Fruit fly (Drosophila melanogaster) whole organism, embryonic: ENCODE measurements around the gene p115.

Experiments used
- Aef1 ChIP-seq: fragments of 200-800 bp; sonication (Bioruptor generic); IDR thresholded peaks from 3 replicates; pipeline ENCODE4 v1.3.6; 2022; ENCODE audit warnings: missing biosample characterization, missing genetic modification characterization
- B-H2 ChIP-seq: fragments of 200-800 bp; sonication (Bioruptor generic); optimal IDR thresholded peaks from 2 replicates; lab custom pipeline; 2018; ENCODE audit warnings: missing biosample characterization, mild to moderate bottlenecking, missing genetic modification characterization
- C15 ChIP-seq: fragments of 200-800 bp; sonication (Bioruptor generic); IDR thresholded peaks from 3 replicates; pipeline ENCODE4 v1.3.6; 2022; ENCODE audit warnings: missing biosample characterization, missing genetic modification characterization
- CG10979 ChIP-seq: fragments of 200-800 bp; sonication (Bioruptor generic); optimal IDR thresholded peaks from 2 replicates; lab custom pipeline; 2018; ENCODE audit warnings: missing biosample characterization, mild to moderate bottlenecking, missing genetic modification characterization, moderate library complexity
- CG12391 ChIP-seq: fragments of 200-800 bp; sonication (Bioruptor generic); optimal IDR thresholded peaks from 3 replicates; lab custom pipeline; 2018; ENCODE audit warnings: missing biosample characterization, mild to moderate bottlenecking, missing genetic modification characterization, moderate library complexity
- CG13424 ChIP-seq: fragments of 200-800 bp; sonication (Bioruptor generic); optimal IDR thresholded peaks from 2 replicates; lab custom pipeline; 2019; ENCODE audit warnings: missing biosample characterization, mild to moderate bottlenecking, missing genetic modification characterization, moderate library complexity
- CG14441 ChIP-seq: fragments of 200-800 bp; sonication (Bioruptor generic); IDR thresholded peaks from 2 replicates; pipeline ENCODE4 v1.3.6; 2022; ENCODE audit warnings: missing biosample characterization, missing genetic modification characterization
- CG14965 ChIP-seq: fragments of 200-800 bp; sonication (Bioruptor generic); optimal IDR thresholded peaks from 2 replicates; lab custom pipeline; 2016; ENCODE audit warnings: missing biosample characterization, missing genetic modification characterization, borderline replicate concordance
- CG15011 ChIP-seq: fragments of 200-800 bp; sonication (Bioruptor generic); optimal IDR thresholded peaks from 3 replicates; lab custom pipeline; 2018; ENCODE audit warnings: missing biosample characterization, mild to moderate bottlenecking, missing genetic modification characterization
- CG17186 ChIP-seq: fragments of 200-800 bp; sonication (Bioruptor generic); optimal IDR thresholded peaks from 3 replicates; lab custom pipeline; 2017; ENCODE audit warnings: missing biosample characterization, missing genetic modification reagents, missing genetic modification characterization
- CG18476 ChIP-seq: fragments of 200-800 bp; sonication (Bioruptor generic); optimal IDR thresholded peaks from 2 replicates; lab custom pipeline; 2016; ENCODE audit warnings: missing biosample characterization, mild to moderate bottlenecking, missing genetic modification characterization
- CG2199 ChIP-seq: fragments of 200-800 bp; sonication (Bioruptor generic); IDR thresholded peaks from 3 replicates; pipeline ENCODE4 v1.3.6; 2022; ENCODE audit warnings: missing biosample characterization, missing genetic modification characterization
- CG2875 ChIP-seq: fragments of 200-800 bp; sonication (Bioruptor generic); optimal IDR thresholded peaks from 2 replicates; lab custom pipeline; 2017; ENCODE audit warnings: missing biosample characterization, mild to moderate bottlenecking, missing genetic modification characterization, missing genetic modification reagents
- CG30403 ChIP-seq: fragments of 200-800 bp; sonication (Bioruptor generic); optimal IDR thresholded peaks from 3 replicates; lab custom pipeline; 2016; ENCODE audit warnings: missing biosample characterization, missing genetic modification characterization
- CG32772 ChIP-seq: fragments of 200-800 bp; sonication (Bioruptor generic); IDR thresholded peaks from 2 replicates; pipeline ENCODE4 v1.3.6; 2022; ENCODE audit warnings: missing biosample characterization, missing genetic modification characterization
- CG3407 ChIP-seq: fragments of 200-800 bp; sonication (Bioruptor generic); optimal IDR thresholded peaks from 2 replicates; lab custom pipeline; 2018; ENCODE audit warnings: missing biosample characterization, mild to moderate bottlenecking, missing genetic modification characterization
- CG43689 ChIP-seq: fragments of 200-800 bp; sonication (Bioruptor generic); IDR thresholded peaks from 2 replicates; pipeline ENCODE4 v1.3.6; 2022; ENCODE audit warnings: missing biosample characterization, missing genetic modification characterization
- CG4854 ChIP-seq: fragments of 200-800 bp; sonication (Bioruptor generic); optimal IDR thresholded peaks from 2 replicates; lab custom pipeline; 2016; ENCODE audit warnings: missing biosample characterization, missing genetic modification characterization, inconsistent platforms
- CG5180 ChIP-seq: fragments of 200-800 bp; sonication (Bioruptor generic); optimal IDR thresholded peaks from 3 replicates; lab custom pipeline; 2017; ENCODE audit warnings: missing biosample characterization, missing genetic modification characterization, mild to moderate bottlenecking, moderate library complexity, missing genetic modification reagents
- CG5953 ChIP-seq: fragments of 200-800 bp; sonication (Bioruptor generic); IDR thresholded peaks from 2 replicates; pipeline ENCODE4 v1.3.6; 2022; ENCODE audit warnings: missing biosample characterization, missing genetic modification characterization
- CG6254 ChIP-seq: fragments of 200-800 bp; sonication (Bioruptor generic); optimal IDR thresholded peaks from 3 replicates; lab custom pipeline; 2017; ENCODE audit warnings: mild to moderate bottlenecking, missing biosample characterization, missing genetic modification reagents, missing genetic modification characterization
- CG7372 ChIP-seq: fragments of 200-800 bp; sonication (Bioruptor generic); IDR thresholded peaks from 2 replicates; pipeline ENCODE4 v1.3.6; 2022; ENCODE audit warnings: missing biosample characterization, missing genetic modification characterization
- CG7556 ChIP-seq: fragments of 200-800 bp; sonication (Bioruptor generic); optimal IDR thresholded peaks from 2 replicates; lab custom pipeline; 2017; ENCODE audit warnings: missing biosample characterization, mild to moderate bottlenecking, missing genetic modification characterization
- Doc3 ChIP-seq: fragments of 200-800 bp; sonication (Bioruptor generic); IDR thresholded peaks from 3 replicates; pipeline ENCODE4 v1.3.6; 2022; ENCODE audit warnings: missing biosample characterization, missing genetic modification characterization; ENCODE audit not compliant: partially characterized antibody
- Gsc ChIP-seq: fragments of 200-800 bp; sonication (Bioruptor generic); IDR thresholded peaks from 2 replicates; pipeline ENCODE4 v1.3.6; 2022; ENCODE audit warnings: missing biosample characterization, missing genetic modification characterization
- Hmr ChIP-seq: fragments of 200-800 bp; sonication (Bioruptor generic); optimal IDR thresholded peaks from 3 replicates; lab custom pipeline; 2017; ENCODE audit warnings: mild to moderate bottlenecking, missing biosample characterization, missing genetic modification reagents, missing genetic modification characterization
- Hr51 ChIP-seq, 2 experiments: fragments of 200-800 bp; sonication (Bioruptor generic); optimal IDR thresholded peaks; 2 replicates in 1 of 2; 3 replicates in 1 of 2; lab custom pipeline; 2016 to 2018; ENCODE audit warnings: missing biosample characterization in 2 of 2, missing genetic modification characterization in 2 of 2, mild to moderate bottlenecking in 1 of 2, moderate library complexity in 1 of 2
- Hsf ChIP-seq: fragments of 200-800 bp; sonication (Bioruptor generic); optimal IDR thresholded peaks from 3 replicates; lab custom pipeline; 2016; ENCODE audit warnings: missing biosample characterization, missing genetic modification characterization
- MBD-R2 ChIP-seq: fragments of 200-800 bp; sonication (Bioruptor generic); IDR thresholded peaks from 2 replicates; pipeline ENCODE4 v1.3.6; 2022; ENCODE audit warnings: missing biosample characterization, missing genetic modification characterization
- Neu2 ChIP-seq: fragments of 200-800 bp; sonication (Bioruptor generic); optimal IDR thresholded peaks from 3 replicates; lab custom pipeline; 2016; ENCODE audit warnings: missing biosample characterization, missing genetic modification characterization, borderline replicate concordance
- Nf-YA ChIP-seq: fragments of 200-800 bp; sonication (Bioruptor generic); IDR thresholded peaks from 2 replicates; pipeline ENCODE4 v1.3.6; 2022; ENCODE audit warnings: missing biosample characterization, missing genetic modification characterization
- PHDP ChIP-seq: fragments of 200-800 bp; sonication (Bioruptor generic); optimal IDR thresholded peaks from 3 replicates; lab custom pipeline; 2018; ENCODE audit warnings: missing biosample characterization, mild to moderate bottlenecking, missing genetic modification characterization, moderate library complexity
- Sox102F ChIP-seq: fragments of 200-800 bp; sonication (Bioruptor generic); optimal IDR thresholded peaks from 2 replicates; lab custom pipeline; 2018; ENCODE audit warnings: missing biosample characterization, mild to moderate bottlenecking, missing genetic modification characterization, moderate library complexity
- Tbp ChIP-seq: fragments of >200 bp; optimal IDR thresholded peaks from 2 replicates; lab custom pipeline; 2018; ENCODE audit warnings: missing biosample characterization, missing genetic modification characterization
- bcd ChIP-seq: fragments of 200-800 bp; sonication (Bioruptor generic); optimal IDR thresholded peaks from 2 replicates; lab custom pipeline; 2017; ENCODE audit warnings: missing biosample characterization, mild to moderate bottlenecking, missing genetic modification characterization
- crol ChIP-seq: fragments of 200-800 bp; sonication (Bioruptor generic); IDR thresholded peaks from 2 replicates; pipeline ENCODE4 v1.3.6; 2022; ENCODE audit warnings: missing biosample characterization, missing genetic modification characterization
- cwo ChIP-seq: fragments of 200-800 bp; sonication (Bioruptor generic); optimal IDR thresholded peaks from 3 replicates; lab custom pipeline; 2017; ENCODE audit warnings: missing biosample characterization, missing genetic modification characterization, mild to moderate bottlenecking, moderate library complexity, missing genetic modification reagents
- fru ChIP-seq: fragments of >200 bp; optimal IDR thresholded peaks from 2 replicates; lab custom pipeline; 2017
- gcm ChIP-seq: fragments of 200-800 bp; sonication (Bioruptor generic); optimal IDR thresholded peaks from 2 replicates; lab custom pipeline; 2019; ENCODE audit warnings: missing biosample characterization, mild to moderate bottlenecking, missing genetic modification characterization, moderate library complexity
- inv ChIP-seq: fragments of 200-800 bp; sonication (Bioruptor generic); IDR thresholded peaks from 2 replicates; pipeline ENCODE4 v1.3.6; 2022; ENCODE audit warnings: missing biosample characterization, missing genetic modification characterization; ENCODE audit not compliant: partially characterized antibody
- jumu ChIP-seq: fragments of 200-800 bp; sonication (Bioruptor generic); optimal IDR thresholded peaks from 3 replicates; lab custom pipeline; 2016; ENCODE audit warnings: missing biosample characterization, missing genetic modification characterization
- kah ChIP-seq: fragments of 200-800 bp; sonication (Bioruptor generic); optimal IDR thresholded peaks from 2 replicates; lab custom pipeline; 2018; ENCODE audit warnings: missing biosample characterization, mild to moderate bottlenecking, missing genetic modification characterization
- mam ChIP-seq: fragments of 200-800 bp; sonication (Bioruptor generic); optimal IDR thresholded peaks from 3 replicates; lab custom pipeline; 2016; ENCODE audit warnings: missing biosample characterization, missing genetic modification characterization
- nom ChIP-seq: fragments of 200-800 bp; sonication (Bioruptor generic); optimal IDR thresholded peaks from 2 replicates; lab custom pipeline; 2017; ENCODE audit warnings: missing biosample characterization, missing genetic modification characterization, mild to moderate bottlenecking, moderate library complexity, missing genetic modification reagents
- p53 ChIP-seq: fragments of 200-800 bp; sonication (Bioruptor generic); optimal IDR thresholded peaks from 2 replicates; lab custom pipeline; 2016; ENCODE audit warnings: missing biosample characterization, missing genetic modification characterization
- row ChIP-seq: fragments of 200-800 bp; sonication (Bioruptor generic); IDR thresholded peaks from 3 replicates; pipeline ENCODE4 v1.3.6; 2022; ENCODE audit warnings: missing biosample characterization, missing genetic modification characterization
- sim ChIP-seq: fragments of 200-800 bp; sonication (Bioruptor generic); IDR thresholded peaks from 2 replicates; pipeline ENCODE4 v1.3.6; 2022; ENCODE audit warnings: missing biosample characterization, missing genetic modification characterization
- sisA ChIP-seq: fragments of 200-800 bp; sonication (Bioruptor generic); IDR thresholded peaks from 2 replicates; pipeline ENCODE4 v1.3.6; 2022; ENCODE audit warnings: missing biosample characterization, missing genetic modification characterization
- sob ChIP-seq: fragments of 200-800 bp; sonication (Bioruptor generic); IDR thresholded peaks from 2 replicates; pipeline ENCODE4 v1.3.6; 2022; ENCODE audit warnings: missing biosample characterization, missing genetic modification characterization
- sug ChIP-seq: fragments of 200-800 bp; optimal IDR thresholded peaks from 2 replicates; lab custom pipeline; 2019; ENCODE audit warnings: missing biosample characterization, mild to moderate bottlenecking, missing genetic modification characterization, moderate library complexity
- wdn ChIP-seq: fragments of 200-800 bp; sonication (Bioruptor generic); IDR thresholded peaks from 2 replicates; pipeline ENCODE4 v1.3.6; 2022; ENCODE audit warnings: missing biosample characterization, missing genetic modification characterization
- z ChIP-seq: fragments of 200-800 bp; sonication (Bioruptor generic); IDR thresholded peaks from 3 replicates; pipeline ENCODE4 v1.3.6; 2022; ENCODE audit warnings: missing biosample characterization, missing genetic modification characterization

Gene p115

DNA sequence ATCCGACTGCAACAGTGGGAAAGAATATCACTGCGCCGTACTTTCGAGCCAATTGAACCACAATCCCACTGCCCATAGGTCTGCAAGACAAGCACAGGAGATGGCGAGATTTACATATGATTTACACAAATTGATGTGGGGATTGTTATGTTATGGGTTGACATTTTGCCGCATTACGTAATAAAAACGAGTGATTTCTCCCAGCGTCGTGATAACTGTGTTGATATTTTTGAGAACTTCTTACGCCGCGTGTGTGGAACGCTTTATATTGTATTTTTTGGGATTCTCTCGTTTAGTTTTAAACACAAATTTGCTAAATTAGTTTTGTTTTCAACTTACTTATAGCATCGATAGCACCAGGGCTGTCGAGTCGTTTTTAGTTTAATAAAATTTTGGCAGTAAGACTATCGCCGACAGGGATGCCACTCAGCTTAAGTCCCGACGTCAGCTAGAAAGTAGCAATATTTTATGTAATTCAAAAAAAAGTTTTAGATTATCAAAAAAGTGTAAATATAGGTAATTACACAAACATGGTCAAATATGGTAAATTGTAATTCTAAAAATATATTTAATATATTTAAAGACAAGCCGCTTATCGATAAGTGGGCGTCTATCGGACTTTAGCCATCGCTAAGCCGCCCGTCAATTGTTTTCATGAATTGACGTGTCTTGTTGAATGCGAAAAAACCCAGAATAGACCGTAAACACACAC, at the start of gene p115, which contains the start of the genes CG45089 and ND-MNLL (continued):
- TF ChIP-seq MBD-R2 (GFP tag; lab: Robert Waterston, UW) (peak; percentile 78), Gsc (GFP tag; lab: Robert Waterston, UW) (no peak), sug (tag; lab: Kevin White, UChicago) (peak; percentile 65), CG15011 (no peak), PHDP (peak; percentile 52), CG12391 (tag; lab: Kevin White, UChicago) (peak; percentile 85), Tbp (no peak), p53 (GFP tag; lab: Kevin White, UChicago) (peak; percentile 68), CG7372 (peak; percentile 60), sisA (peak; percentile 51), kah (GFP tag; lab: Kevin White, UChicago) (no peak), CG30403 (peak; percentile 75), mam (GFP tag; lab: Kevin White, UChicago) (peak; percentile 56), CG14965 (GFP tag; lab: Kevin White, UChicago) (no peak), CG18476 (GFP tag; lab: Kevin White, UChicago) (peak; percentile 33), CG43689 (no peak), CG17186 (GFP tag; lab: Kevin White, UChicago) (peak; percentile 8), crol (GFP tag; lab: Robert Waterston, UW) (no peak), wdn (0 out of 2 replicates have a peak, but pooled peaks have one; percentile 40), cwo (GFP tag; lab: Kevin White, UChicago) (no peak), gcm (GFP tag; lab: Kevin White, UChicago) (peak; percentile 46), CG14441 (GFP tag; lab: Robert Waterston, UW) (peak; percentile 15; the same call in 1 of the 2 replicates), CG4854 (no peak), inv (GFP tag; lab: Robert Waterston, UW) (peak; percentile 61), CG2875 (no peak), sob (peak; percentile 73), fru (no peak), z (GFP tag; lab: Robert Waterston, UW) (no peak), Neu2 (GFP tag; lab: Kevin White, UChicago) (no peak), CG6254 (GFP tag; lab: Kevin White, UChicago) (peak; percentile 1), bcd (GFP tag; lab: Kevin White, UChicago) (peak; percentile 35), Sox102F (GFP tag; lab: Kevin White, UChicago) (peak; percentile 55), C15 (GFP tag; lab: Robert Waterston, UW) (no peak), row (GFP tag; lab: Robert Waterston, UW) (peak; percentile 86), Hmr (GFP tag; lab: Kevin White, UChicago) (peak; percentile 40), CG32772 (GFP tag; lab: Robert Waterston, UW) (peak; percentile 39; the same call in 1 of the 2 replicates), Hsf (peak; percentile 48), sim (no peak), Nf-YA (GFP tag; lab: Robert Waterston, UW) (no peak), CG2199 (GFP tag; lab: Robert Waterston, UW) (no peak), CG10979 (tag; lab: Kevin White, UChicago) (peak; percentile 50)

DNA sequence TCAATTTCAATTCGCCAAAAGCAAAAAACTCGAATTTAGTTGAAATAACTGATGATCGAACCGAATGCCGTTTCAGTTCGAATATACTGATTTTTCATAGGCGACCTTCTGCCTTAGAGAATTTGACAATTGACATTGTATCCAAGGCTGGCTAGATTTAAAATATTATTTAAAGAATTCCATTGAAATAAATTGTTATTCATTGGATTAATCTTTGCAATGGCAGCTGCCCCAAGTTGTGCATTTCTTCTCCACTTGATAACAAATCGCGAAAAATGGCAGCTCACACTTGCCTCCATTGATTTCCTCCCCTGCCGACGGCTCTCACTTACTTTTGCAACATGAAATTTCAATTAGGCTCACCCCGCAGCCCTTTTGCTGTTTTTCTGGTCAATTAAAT, 39.7 kb upstream of the p115 start, which contains the start of gene CG10920:
CG10920 (minus strand) TSS at position 101 of the 400 bp plus-strand sequence.
- TF ChIP-seq jumu (no peak), gcm (GFP tag; lab: Kevin White, UChicago) (no peak), Aef1 (GFP tag; lab: Robert Waterston, UW) (no peak), Doc3 (GFP tag; lab: Robert Waterston, UW) (no peak), B-H2 (GFP tag; lab: Kevin White, UChicago) (no peak), MBD-R2 (GFP tag; lab: Robert Waterston, UW) (no peak), nom (GFP tag; lab: Kevin White, UChicago) (no peak), CG5180 (no peak), CG7556 (no peak), Hr51 (GFP tag; optimal IDR thresholded peaks at IDR 0.05; lab: Kevin White, UChicago) (no peak), CG13424 (tag; lab: Kevin White, UChicago) (no peak), CG5953 (GFP tag; lab: Robert Waterston, UW) (no peak), CG3407 (GFP tag; lab: Kevin White, UChicago) (no peak), z (GFP tag; lab: Robert Waterston, UW) (no peak)
